Fruit fly (Drosophila melanogaster) whole organism, embryonic: ENCODE measurements around the gene Obp28a.
A peak's percentile ranks its signal among the peaks of the same experiment; 100 is the strongest.

Source experiments
- Awh ChIP-seq: fragments of 200-800 bp; sonication (Bioruptor generic); IDR thresholded peaks from 2 replicates; pipeline ENCODE4, ENCODE4 v1.3.6; 2022; ENCODE audit warnings: missing biosample characterization, missing genetic modification characterization
- C15 ChIP-seq: fragments of 200-800 bp; sonication (Bioruptor generic); IDR thresholded peaks from 3 replicates; pipeline ENCODE4 v1.3.6; 2022; ENCODE audit warnings: missing biosample characterization, missing genetic modification characterization
- CG10147 ChIP-seq: fragments of 200-800 bp; sonication (Bioruptor generic); optimal IDR thresholded peaks from 2 replicates; lab custom pipeline; 2019; ENCODE audit warnings: missing biosample characterization, mild to moderate bottlenecking, missing genetic modification characterization, moderate library complexity
- CG10462 ChIP-seq: fragments of 200-800 bp; sonication (Bioruptor generic); optimal IDR thresholded peaks from 2 replicates; lab custom pipeline; 2016; ENCODE audit warnings: missing biosample characterization, missing genetic modification characterization
- CG10654 ChIP-seq: fragments of 200-800 bp; sonication (Bioruptor generic); optimal IDR thresholded peaks from 2 replicates; lab custom pipeline; 2016; ENCODE audit warnings: missing biosample characterization, missing genetic modification characterization
- CG10959 ChIP-seq: fragments of 200-800 bp; sonication (Bioruptor generic); IDR thresholded peaks from 2 replicates; pipeline ENCODE4 v1.3.6; 2022; ENCODE audit warnings: missing biosample characterization, missing genetic modification characterization
- CG11085 ChIP-seq: fragments of 200-800 bp; sonication (Bioruptor generic); IDR thresholded peaks from 2 replicates; pipeline ENCODE4 v1.3.6; 2022; ENCODE audit warnings: missing biosample characterization, missing genetic modification characterization
- CG12071 ChIP-seq: fragments of 200-800 bp; sonication (Bioruptor generic); optimal IDR thresholded peaks from 3 replicates; lab custom pipeline; 2018; ENCODE audit warnings: missing biosample characterization, mild to moderate bottlenecking, missing genetic modification characterization
- CG14014 ChIP-seq: fragments of 200-800 bp; sonication (Bioruptor generic); IDR thresholded peaks from 2 replicates; pipeline ENCODE4 v1.3.6; 2022; ENCODE audit warnings: missing biosample characterization, missing genetic modification characterization
- CG1529 ChIP-seq: fragments of 200-800 bp; sonication (Bioruptor generic); optimal IDR thresholded peaks from 3 replicates; lab custom pipeline; 2018; ENCODE audit warnings: missing biosample characterization, missing genetic modification characterization
- CG15479 ChIP-seq: fragments of 200-800 bp; sonication (Bioruptor generic); optimal IDR thresholded peaks from 3 replicates; lab custom pipeline; 2019; ENCODE audit warnings: missing biosample characterization, mild to moderate bottlenecking, missing genetic modification characterization, moderate library complexity
- CG15514 ChIP-seq: fragments of 200-800 bp; sonication (Bioruptor generic); optimal IDR thresholded peaks from 3 replicates; lab custom pipeline; 2017; ENCODE audit warnings: missing biosample characterization, missing genetic modification characterization, mild to moderate bottlenecking, moderate library complexity, missing genetic modification reagents
- CG15696 ChIP-seq: fragments of 200-800 bp; sonication (Bioruptor generic); optimal IDR thresholded peaks from 2 replicates; lab custom pipeline; 2019; ENCODE audit warnings: missing biosample characterization, mild to moderate bottlenecking, missing genetic modification characterization, moderate library complexity
- CG16815 ChIP-seq: fragments of 200-800 bp; sonication (Bioruptor generic); optimal IDR thresholded peaks from 3 replicates; lab custom pipeline; 2017; ENCODE audit warnings: missing biosample characterization, mild to moderate bottlenecking, missing genetic modification characterization
- CG17359 ChIP-seq: fragments of 200-800 bp; sonication (Bioruptor generic); optimal IDR thresholded peaks from 3 replicates; lab custom pipeline; 2018; ENCODE audit warnings: missing biosample characterization, mild to moderate bottlenecking, missing genetic modification characterization, moderate library complexity
- CG30403 ChIP-seq: fragments of 200-800 bp; sonication (Bioruptor generic); optimal IDR thresholded peaks from 3 replicates; lab custom pipeline; 2016; ENCODE audit warnings: missing biosample characterization, missing genetic modification characterization
- CG31365 ChIP-seq: fragments of 200-800 bp; sonication (Bioruptor generic); optimal IDR thresholded peaks from 2 replicates; lab custom pipeline; 2018; ENCODE audit warnings: missing biosample characterization, mild to moderate bottlenecking, missing genetic modification characterization
- CG3163 ChIP-seq: fragments of 200-800 bp; sonication (Bioruptor generic); optimal IDR thresholded peaks from 3 replicates; lab custom pipeline; 2016; ENCODE audit warnings: missing biosample characterization, missing genetic modification characterization
- CG33213 ChIP-seq: fragments of 200-800 bp; sonication (Bioruptor generic); optimal IDR thresholded peaks from 3 replicates; lab custom pipeline; 2016; ENCODE audit warnings: missing biosample characterization, missing genetic modification characterization
- CG3995 ChIP-seq: fragments of 200-800 bp; sonication (Bioruptor generic); optimal IDR thresholded peaks from 3 replicates; lab custom pipeline; 2016; ENCODE audit warnings: missing biosample characterization, missing genetic modification characterization
- CG4617 ChIP-seq: fragments of 200-800 bp; sonication (Bioruptor generic); optimal IDR thresholded peaks from 3 replicates; lab custom pipeline; 2016; ENCODE audit warnings: missing biosample characterization, missing genetic modification characterization, borderline replicate concordance
- CG4707 ChIP-seq: fragments of 200-800 bp; sonication (Bioruptor generic); optimal IDR thresholded peaks from 2 replicates; lab custom pipeline; 2018; ENCODE audit warnings: missing biosample characterization, mild to moderate bottlenecking, missing genetic modification characterization, moderate library complexity
- CG8089 ChIP-seq: fragments of 200-800 bp; sonication (Bioruptor generic); optimal IDR thresholded peaks from 3 replicates; lab custom pipeline; 2016; ENCODE audit warnings: missing biosample characterization, missing genetic modification characterization
- Fer3 ChIP-seq: fragments of 200-800 bp; sonication (Bioruptor generic); optimal IDR thresholded peaks from 2 replicates; lab custom pipeline; 2018; ENCODE audit warnings: missing biosample characterization, mild to moderate bottlenecking, missing genetic modification characterization, moderate library complexity
- Gsc ChIP-seq: fragments of 200-800 bp; sonication (Bioruptor generic); IDR thresholded peaks from 2 replicates; pipeline ENCODE4 v1.3.6; 2022; ENCODE audit warnings: missing biosample characterization, missing genetic modification characterization
- HLH4C ChIP-seq: fragments of 200-800 bp; sonication (Bioruptor generic); IDR thresholded peaks from 3 replicates; pipeline ENCODE4 v1.3.6; 2022; ENCODE audit warnings: missing biosample characterization, missing genetic modification characterization; ENCODE audit not compliant: partially characterized antibody
- Jarid2 ChIP-seq: fragments of 200-800 bp; sonication (Bioruptor generic); optimal IDR thresholded peaks from 3 replicates; lab custom pipeline; 2017; ENCODE audit warnings: mild to moderate bottlenecking, missing biosample characterization, missing genetic modification reagents, missing genetic modification characterization
- Neu2 ChIP-seq: fragments of 200-800 bp; sonication (Bioruptor generic); optimal IDR thresholded peaks from 3 replicates; lab custom pipeline; 2016; ENCODE audit warnings: missing biosample characterization, missing genetic modification characterization, borderline replicate concordance
- Ptx1 ChIP-seq: fragments of 200-800 bp; sonication (Bioruptor generic); IDR thresholded peaks from 2 replicates; pipeline ENCODE4 v1.3.6; 2022; ENCODE audit warnings: missing biosample characterization, missing genetic modification characterization
- Scr ChIP-seq: fragments of 200-800 bp; sonication (Bioruptor generic); IDR thresholded peaks from 2 replicates; pipeline ENCODE4 v1.3.6; 2022; ENCODE audit warnings: missing biosample characterization, missing genetic modification characterization; ENCODE audit not compliant: partially characterized antibody
- Vsx1 ChIP-seq: fragments of 200-800 bp; sonication (Bioruptor generic); optimal IDR thresholded peaks from 2 replicates; lab custom pipeline; 2017; ENCODE audit warnings: missing biosample characterization, mild to moderate bottlenecking, missing genetic modification characterization, missing genetic modification reagents
- YL-1 ChIP-seq: fragments of 200-800 bp; sonication (Bioruptor generic); optimal IDR thresholded peaks from 3 replicates; lab custom pipeline; 2017; ENCODE audit warnings: missing biosample characterization, mild to moderate bottlenecking, missing genetic modification characterization
- ab ChIP-seq: fragments of 200-800 bp; sonication (Bioruptor generic); optimal IDR thresholded peaks from 2 replicates; lab custom pipeline; 2016; ENCODE audit warnings: missing biosample characterization, missing genetic modification characterization
- ac ChIP-seq: fragments of 200-800 bp; sonication (Bioruptor generic); optimal IDR thresholded peaks from 3 replicates; lab custom pipeline; 2017; ENCODE audit warnings: missing biosample characterization, mild to moderate bottlenecking, missing genetic modification characterization
- dati ChIP-seq: fragments of 200-800 bp; sonication (Bioruptor generic); IDR thresholded peaks from 2 replicates; pipeline ENCODE4 v1.3.6; 2022; ENCODE audit warnings: missing biosample characterization, missing genetic modification characterization
- dmrt99B ChIP-seq: fragments of 200-800 bp; sonication (Bioruptor generic); optimal IDR thresholded peaks from 2 replicates; lab custom pipeline; 2018; ENCODE audit warnings: missing biosample characterization, mild to moderate bottlenecking, missing genetic modification characterization, moderate library complexity
- en ChIP-seq: fragments of 200-800 bp; sonication (Bioruptor generic); optimal IDR thresholded peaks from 2 replicates; lab custom pipeline; 2016; ENCODE audit warnings: missing biosample characterization, missing genetic modification characterization
- gfzf ChIP-seq: fragments of 200-800 bp; sonication (Bioruptor generic); optimal IDR thresholded peaks from 2 replicates; lab custom pipeline; 2016; ENCODE audit warnings: missing biosample characterization, mild to moderate bottlenecking, missing genetic modification characterization, moderate library complexity
- insv ChIP-seq, 2 experiments: fragments of 200-800 bp; sonication (Bioruptor generic); optimal IDR thresholded peaks; 3 replicates each; lab custom pipeline; 2016 to 2018; ENCODE audit warnings: missing biosample characterization in 2 of 2, missing genetic modification characterization in 2 of 2
- lab ChIP-seq: fragments of 200-800 bp; sonication (Bioruptor generic); optimal IDR thresholded peaks from 3 replicates; lab custom pipeline; 2017; ENCODE audit warnings: missing biosample characterization, missing genetic modification characterization, mild to moderate bottlenecking, moderate library complexity, missing genetic modification reagents
- nerfin-1 ChIP-seq: fragments of 200-800 bp; sonication (Bioruptor generic); optimal IDR thresholded peaks from 3 replicates; lab custom pipeline; 2019; ENCODE audit warnings: missing biosample characterization, mild to moderate bottlenecking, missing genetic modification characterization, moderate library complexity
- odd ChIP-seq: fragments of 200-800 bp; sonication (Bioruptor generic); optimal IDR thresholded peaks from 2 replicates; lab custom pipeline; 2017; ENCODE audit warnings: missing biosample characterization, mild to moderate bottlenecking, missing genetic modification characterization
- repo ChIP-seq: fragments of 200-800 bp; sonication (Bioruptor generic); optimal IDR thresholded peaks from 2 replicates; lab custom pipeline; 2016; ENCODE audit warnings: missing biosample characterization, missing genetic modification characterization
- tap ChIP-seq: fragments of 200-800 bp; optimal IDR thresholded peaks from 3 replicates; lab custom pipeline; 2019; ENCODE audit warnings: missing biosample characterization, mild to moderate bottlenecking, missing genetic modification characterization, moderate library complexity
- tio ChIP-seq: fragments of 200-800 bp; sonication (Bioruptor generic); optimal IDR thresholded peaks from 2 replicates; lab custom pipeline; 2017; ENCODE audit warnings: missing biosample characterization, missing genetic modification characterization, inconsistent platforms
- ttk ChIP-seq: fragments of 200-800 bp; sonication (Bioruptor generic); IDR thresholded peaks from 2 replicates; pipeline ENCODE4 v2.1.2; 2022; ENCODE audit warnings: missing biosample characterization, missing genetic modification characterization
- tup ChIP-seq: fragments of 200-800 bp; sonication (Bioruptor generic); optimal IDR thresholded peaks from 2 replicates; lab custom pipeline; 2016; ENCODE audit warnings: missing biosample characterization, mild to moderate bottlenecking, missing genetic modification characterization, moderate library complexity
- vfl ChIP-seq: fragments of 200-800 bp; sonication (Bioruptor generic); optimal IDR thresholded peaks from 2 replicates; lab custom pipeline; 2016; ENCODE audit warnings: missing biosample characterization, missing genetic modification characterization
- vnd ChIP-seq: fragments of 200-800 bp; sonication (Bioruptor generic); IDR thresholded peaks from 3 replicates; pipeline ENCODE4 v1.3.6; 2022; ENCODE audit warnings: missing biosample characterization, missing genetic modification characterization; ENCODE audit not compliant: partially characterized antibody

Obp28a gene

dm6 chr2L:7530437-7531091 lies 33.4 kb upstream of the Obp28a start (continued):
- TF ChIP-seq CG30403 (GFP tag; lab: Kevin White, UChicago) = peak; percentile 99
- TF ChIP-seq CG4617 (GFP tag; lab: Kevin White, UChicago) = peak; percentile 95
- peak; percentile 94 for TF ChIP-seq CG10959 (GFP tag; lab: Robert Waterston, UW)
- peak; percentile 99 for TF ChIP-seq dmrt99B
- TF ChIP-seq CG1529 (GFP tag; lab: Kevin White, UChicago) = peak; percentile 98
- peak; percentile 93 for TF ChIP-seq Awh (GFP tag; lab: Robert Waterston, UW)
- peak; percentile 93 for TF ChIP-seq C15 (GFP tag; lab: Robert Waterston, UW)
- peak; percentile 98 for TF ChIP-seq CG17359 (tag; lab: Kevin White, UChicago)
- no peak; the same call in 1 of the 2 replicates for TF ChIP-seq Gsc
- peak; percentile 93 for TF ChIP-seq CG15514
- TF ChIP-seq dati (GFP tag; lab: Robert Waterston, UW) = peak; percentile 74
- peak; percentile 93 for TF ChIP-seq vfl (GFP tag; lab: Kevin White, UChicago)
- peak in 1 of 2 experiments; percentile 83 for TF ChIP-seq insv (GFP tag; optimal IDR thresholded peaks at IDR 0.05; lab: Kevin White, UChicago)
- peak; percentile 97 for TF ChIP-seq tap (tag; lab: Kevin White, UChicago)
- TF ChIP-seq CG8089 (GFP tag; lab: Kevin White, UChicago) = peak; percentile 72
- peak; percentile 98 for TF ChIP-seq CG14014 (GFP tag; lab: Robert Waterston, UW)
- peak; percentile 98 for TF ChIP-seq CG16815 (GFP tag; lab: Kevin White, UChicago)
- peak; percentile 99 for TF ChIP-seq odd (GFP tag; lab: Kevin White, UChicago)
- peak; percentile 65 for TF ChIP-seq CG33213 (GFP tag; lab: Kevin White, UChicago)
- peak; percentile 73 for TF ChIP-seq gfzf (GFP tag; lab: Kevin White, UChicago)
- TF ChIP-seq tio (GFP tag; lab: Kevin White, UChicago) = peak; percentile 97
- TF ChIP-seq tup = peak; percentile 88
- peak; percentile 99 for TF ChIP-seq CG15696 (tag; lab: Kevin White, UChicago)
- peak; percentile 98 for TF ChIP-seq CG10147 (GFP tag; lab: Kevin White, UChicago)
- peak; percentile 96 for TF ChIP-seq CG10462
- TF ChIP-seq Scr (GFP tag; lab: Robert Waterston, UW) = peak; percentile 51
- peak; percentile 77 for TF ChIP-seq CG31365
- TF ChIP-seq CG10654 (GFP tag; lab: Kevin White, UChicago) = peak; percentile 98
- peak; percentile 97 for TF ChIP-seq YL-1 (GFP tag; lab: Kevin White, UChicago)
- peak; percentile 65 for TF ChIP-seq ab (GFP tag; lab: Kevin White, UChicago)
- TF ChIP-seq repo = peak; percentile 68
- peak; percentile 87 for TF ChIP-seq CG15479
- TF ChIP-seq Vsx1 (GFP tag; lab: Kevin White, UChicago) = peak; percentile 96
- TF ChIP-seq Fer3 (tag; lab: Kevin White, UChicago) = peak; percentile 98
- peak; percentile 97 for TF ChIP-seq ac (GFP tag; lab: Kevin White, UChicago)
- TF ChIP-seq CG3995 (GFP tag; lab: Kevin White, UChicago) = peak; percentile 78
- TF ChIP-seq Ptx1 (GFP tag; lab: Robert Waterston, UW) = peak; percentile 98
- peak; percentile 54 for TF ChIP-seq CG3163
- 0 out of 3 replicates have a peak, but pooled peaks have one; percentile 27 for TF ChIP-seq vnd (GFP tag; lab: Robert Waterston, UW)
- peak; percentile 93 for TF ChIP-seq CG11085
- no peak for TF ChIP-seq HLH4C (GFP tag; lab: Robert Waterston, UW)
- TF ChIP-seq ttk (GFP tag; lab: Robert Waterston, UW) = peak; percentile 97
- TF ChIP-seq nerfin-1 (tag; lab: Kevin White, UChicago) = peak; percentile 98
- peak; percentile 99 for TF ChIP-seq CG4707 (GFP tag; lab: Kevin White, UChicago)
- peak; percentile 96 for TF ChIP-seq Jarid2
- peak; percentile 92 for TF ChIP-seq CG12071 (GFP tag; lab: Kevin White, UChicago)
- TF ChIP-seq en (GFP tag; lab: Kevin White, UChicago) = peak; percentile 59
- TF ChIP-seq lab (GFP tag; lab: Kevin White, UChicago) = peak; percentile 99
- peak; percentile 38 for TF ChIP-seq Neu2 (GFP tag; lab: Kevin White, UChicago)
